Worm (Caenorhabditis elegans): Measurements from ENCODE around the gene srw-63.

ce11 chrIV:13989875-13990274 is 25.9 kb downstream of the srw-63 start:
- no peak for TF ChIP-seq ama-1 (optimal IDR thresholded peaks at IDR 0.05)
- no peak for TF ChIP-seq flt-1 (GFP tag; IDR thresholded peaks at IDR 0.05)
- no peak for TF ChIP-seq ceh-13 (GFP tag; optimal IDR thresholded peaks at IDR 0.05)
- no peak for TF ChIP-seq hnd-1 (tag; optimal IDR thresholded peaks at IDR 0.05)
- no peak for TF ChIP-seq sea-1 (GFP tag; conservative IDR thresholded peaks at IDR 0.05)
- no peak for TF ChIP-seq F13C5.2 (tag; optimal IDR thresholded peaks at IDR 0.05)
- no peak for TF ChIP-seq aly-1 (tag; optimal IDR thresholded peaks at IDR 0.05)

All from whole organism, early embryonic.